Worm (Caenorhabditis elegans) whole organism, L4/young adult: Measurements from ENCODE around the gene rib-2.

ENCODE experiments used
- W03F9.2 ChIP-seq: fragments of 150-350 bp; optimal IDR thresholded peaks from 2 replicates; lab custom pipeline; 2014; ENCODE audit warnings: missing biosample characterization, missing genetic modification characterization
- dao-5 ChIP-seq: sonication (generic microtip); optimal IDR thresholded peaks from 2 replicates; lab custom pipeline; 2016; ENCODE audit warnings: missing genotype, missing genetic modification characterization, moderate library complexity, missing compliant biosample characterization
- him-1 ChIP-seq: sonication (generic microtip); optimal IDR thresholded peaks from 2 replicates; lab custom pipeline; 2016; ENCODE audit warnings: missing genotype, missing genetic modification reagents, missing genetic modification characterization, missing compliant biosample characterization

ce11 chrIII:10755480-10756066, 13.0 kb downstream of the rib-2 start, which contains the start of gene hpl-2:
- no peak for TF ChIP-seq dao-5 (tag; lab: Kevin White, UChicago)
- no peak for TF ChIP-seq him-1 (tag; lab: Kevin White, UChicago)
- TF ChIP-seq W03F9.2 (tag; lab: Kevin White, UChicago), result no peak
